Worm (Caenorhabditis elegans): ENCODE results near the gene T05A7.13.

Gene T05A7.13

DNA sequence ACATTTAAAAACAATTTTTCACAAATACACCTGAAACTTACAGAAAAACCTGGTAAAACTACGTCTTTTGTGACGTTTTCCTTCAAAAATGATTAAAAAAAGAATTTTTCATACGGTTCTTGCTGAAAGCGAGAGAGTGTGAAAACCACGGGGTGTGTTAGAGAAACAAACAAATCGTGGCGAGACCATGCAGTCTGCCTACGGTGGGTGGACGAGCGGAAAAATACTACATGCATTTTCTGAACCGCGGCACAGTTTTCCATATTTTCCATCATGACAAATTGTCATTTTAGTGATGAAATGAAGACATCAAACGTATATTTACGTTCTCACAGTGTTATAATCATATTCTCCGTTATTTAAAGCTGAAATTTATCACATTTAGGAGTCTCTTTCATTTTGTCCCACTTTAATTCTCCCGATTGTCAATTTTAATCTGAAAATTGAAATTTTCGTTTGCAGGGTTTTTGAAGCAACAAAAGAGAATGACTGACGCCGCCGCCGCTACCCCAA lies 45.2 kb upstream of the T05A7.13 start, which contains the start of the genes F10G7.9 and tsn-1 (continued):
- TF ChIP-seq ztf-18 (tag; optimal IDR thresholded peaks at IDR 0.05) = no peak
- no peak for TF ChIP-seq sdz-38 (tag; optimal IDR thresholded peaks at IDR 0.05)
- TF ChIP-seq Y56A3A.18 (GFP tag; IDR thresholded peaks at IDR 0.05) = no peak
- TF ChIP-seq ztf-3 (GFP tag; optimal IDR thresholded peaks at IDR 0.05) = no peak
- no peak for TF ChIP-seq C17E4.6 (GFP tag; IDR thresholded peaks at IDR 0.05)
- TF ChIP-seq dpl-1 (GFP tag; optimal IDR thresholded peaks at IDR 0.05) = peak; percentile 52
- TF ChIP-seq F37B4.10 (GFP tag; IDR thresholded peaks at IDR 0.05) = no peak
- peak; percentile 25; the same call in 1 of the 2 replicates for TF ChIP-seq pbrm-1 (GFP tag; IDR thresholded peaks at IDR 0.05)
- TF ChIP-seq nhr-80 (tag; optimal IDR thresholded peaks at IDR 0.05) = peak; percentile 77
- TF ChIP-seq rec-8 (tag; optimal IDR thresholded peaks at IDR 0.05) = no peak
- TF ChIP-seq let-526 (GFP tag; IDR thresholded peaks at IDR 0.05) = no peak
- no peak for TF ChIP-seq hlh-12 (tag; optimal IDR thresholded peaks at IDR 0.05)
- TF ChIP-seq dpff-1 (tag; optimal IDR thresholded peaks at IDR 0.05) = no peak
- TF ChIP-seq fkh-3 (tag; optimal IDR thresholded peaks at IDR 0.05) = no peak
- TF ChIP-seq F49E8.2 (tag; optimal IDR thresholded peaks at IDR 0.05; ENCODE audit: insufficient read depth) = peak; percentile 6
- peak; percentile 79 for TF ChIP-seq hmg-1.2 (GFP tag; IDR thresholded peaks at IDR 0.05)
- TF ChIP-seq madf-6 (GFP tag; IDR thresholded peaks at IDR 0.05) = peak; percentile 76
- TF ChIP-seq nhr-27 (tag; optimal IDR thresholded peaks at IDR 0.05) = no peak
- peak; percentile 12 for TF ChIP-seq xnd-1 (tag; optimal IDR thresholded peaks at IDR 0.05)
- no peak for TF ChIP-seq mxl-1 (tag; optimal IDR thresholded peaks at IDR 0.05)
- peak; percentile 68 for TF ChIP-seq lin-54 (GFP tag; optimal IDR thresholded peaks at IDR 0.05)
- no peak for TF ChIP-seq bed-2 (GFP tag; IDR thresholded peaks at IDR 0.05)
- peak; percentile 14; the same call in 1 of the 2 replicates for TF ChIP-seq madf-8 (GFP tag; conservative IDR thresholded peaks at IDR 0.05)
- TF ChIP-seq mcd-1 (GFP tag; IDR thresholded peaks at IDR 0.05) = peak; percentile 71
- peak; percentile 86 for TF ChIP-seq lsl-1 (GFP tag; optimal IDR thresholded peaks at IDR 0.05)
- no peak for TF ChIP-seq F57C9.4 (tag; optimal IDR thresholded peaks at IDR 0.05)
- TF ChIP-seq F10E7.11 (tag; optimal IDR thresholded peaks at IDR 0.05) = no peak
- peak in 1 of 3 experiments; percentile 27 for TF ChIP-seq lin-35 (GFP tag; optimal IDR thresholded peaks at IDR 0.05)
- peak; percentile 30 for TF ChIP-seq tbp1 (GFP tag; optimal IDR thresholded peaks at IDR 0.05)
- TF ChIP-seq nhr-120 (GFP tag; IDR thresholded peaks at IDR 0.05) = no peak
- TF ChIP-seq ceh-79 (tag; optimal IDR thresholded peaks at IDR 0.05) = no peak
- no peak for TF ChIP-seq rpc-1 (optimal IDR thresholded peaks at IDR 0.05)
- TF ChIP-seq rpc-1 (tag; optimal IDR thresholded peaks at IDR 0.05) = no peak
- TF ChIP-seq Y67H2A.10 (GFP tag; conservative IDR thresholded peaks at IDR 0.05) = no peak
- peak; percentile 33; the same call in 1 of the 2 replicates for TF ChIP-seq nfyb-1 (GFP tag; IDR thresholded peaks at IDR 0.05)

DNA sequence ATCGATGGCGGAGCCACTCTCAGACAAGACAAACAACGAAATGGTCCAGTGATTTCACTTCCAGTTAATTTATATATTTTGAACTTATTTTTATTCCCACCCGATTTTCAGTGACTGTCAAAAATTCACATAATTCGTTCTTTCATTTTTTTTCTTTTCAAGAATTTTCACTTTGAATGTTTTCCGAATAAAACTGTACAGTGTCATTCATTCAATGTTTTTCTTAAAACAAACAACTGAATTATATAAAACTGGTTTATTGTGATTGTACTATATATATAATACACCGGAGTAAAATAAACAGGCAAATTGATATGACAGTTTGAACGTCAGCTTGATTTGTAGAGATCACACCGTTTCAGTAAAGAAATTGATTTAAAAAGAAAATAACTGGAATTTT lies 41.8 kb upstream of the T05A7.13 start:
- TF ChIP-seq lir-1 (GFP tag; conservative IDR thresholded peaks at IDR 0.05) = no peak
- TF ChIP-seq sdz-38 (tag; optimal IDR thresholded peaks at IDR 0.05) = no peak
- peak; percentile 16 for TF ChIP-seq him-1 (tag; optimal IDR thresholded peaks at IDR 0.05)
- TF ChIP-seq mes-4 (tag; optimal IDR thresholded peaks at IDR 0.05) = peak; percentile 28
- TF ChIP-seq ztf-3 (GFP tag; optimal IDR thresholded peaks at IDR 0.05) = no peak
- peak; percentile 45 for TF ChIP-seq hmg-1.2 (GFP tag; IDR thresholded peaks at IDR 0.05)
- no peak for TF ChIP-seq lin-40 (tag; optimal IDR thresholded peaks at IDR 0.05)
- TF ChIP-seq nhr-27 (tag; optimal IDR thresholded peaks at IDR 0.05) = no peak
- no peak for TF ChIP-seq nhr-120 (GFP tag; IDR thresholded peaks at IDR 0.05)
- peak; percentile 80 for TF ChIP-seq hsf-1 (GFP tag; IDR thresholded peaks at IDR 0.05)
- no peak; the same call in 1 of the 2 replicates for TF ChIP-seq dox-1 (GFP tag; IDR thresholded peaks at IDR 0.05)
- TF ChIP-seq xnd-1 (tag; optimal IDR thresholded peaks at IDR 0.05) = peak; percentile 13
- peak; percentile 36; the same call in 1 of the 2 replicates for TF ChIP-seq F33H1.4 (GFP tag; IDR thresholded peaks at IDR 0.05)
- TF ChIP-seq rec-8 (tag; optimal IDR thresholded peaks at IDR 0.05) = no peak
- peak; percentile 58 for TF ChIP-seq lin-54 (GFP tag; optimal IDR thresholded peaks at IDR 0.05)
- TF ChIP-seq F55B11.4 (tag; optimal IDR thresholded peaks at IDR 0.05; ENCODE audit: borderline replicate concordance, insufficient read depth) = no peak
- TF ChIP-seq let-607 (tag; optimal IDR thresholded peaks at IDR 0.05) = no peak
- TF ChIP-seq B0035.1 (tag; optimal IDR thresholded peaks at IDR 0.05) = no peak
- TF ChIP-seq lin-35 (GFP tag; optimal IDR thresholded peaks at IDR 0.05) = peak in 1 of 3 experiments; percentile 36
- TF ChIP-seq tbx-9 (tag; optimal IDR thresholded peaks at IDR 0.05; ENCODE audit: borderline replicate concordance) = no peak
- TF ChIP-seq athp-1 (tag; optimal IDR thresholded peaks at IDR 0.05) = peak; percentile 2
- TF ChIP-seq cebp-2 (GFP tag; IDR thresholded peaks at IDR 0.05) = no peak
- TF ChIP-seq mxl-1 (tag; optimal IDR thresholded peaks at IDR 0.05) = no peak
